Worm (Caenorhabditis elegans) whole organism, L2 larva: ENCODE measurements around the gene lips-12.

Experiments
- C34F6.9 ChIP-seq: fragments of 150-350 bp; optimal IDR thresholded peaks from 2 replicates; lab custom pipeline; 2014; ENCODE audit warnings: missing biosample characterization, missing genetic modification characterization
- F13H6.1 ChIP-seq: sonication (generic microtip); optimal IDR thresholded peaks from 2 replicates; lab custom pipeline; 2016; ENCODE audit warnings: missing genetic modification characterization, missing compliant biosample characterization
- R02D3.7 ChIP-seq: fragments of 150-350 bp; optimal IDR thresholded peaks from 2 replicates; lab custom pipeline; 2014; ENCODE audit warnings: missing biosample characterization, missing genetic modification characterization
- Y55F3AM.14 ChIP-seq: fragments of 200-800 bp; sonication (Bioruptor generic); optimal IDR thresholded peaks from 2 replicates; lab custom pipeline; 2018; ENCODE audit warnings: mild to moderate bottlenecking, missing genetic modification characterization, missing compliant biosample characterization
- alr-1 ChIP-seq: fragments of 150-350 bp; optimal IDR thresholded peaks from 2 replicates; lab custom pipeline; 2014; ENCODE audit warnings: missing biosample characterization, missing genetic modification characterization
- aly-2 ChIP-seq: fragments of 150-350 bp; optimal IDR thresholded peaks from 2 replicates; lab custom pipeline; 2014; ENCODE audit warnings: missing biosample characterization, missing genetic modification characterization
- ama-1 ChIP-seq: fragments of 150-350 bp; optimal IDR thresholded peaks from 2 replicates; lab custom pipeline; 2018; ENCODE audit warnings: inconsistent platforms
- blmp-1 ChIP-seq: sonication (generic microtip); optimal IDR thresholded peaks from 2 replicates; lab custom pipeline; 2017; ENCODE audit warnings: missing genetic modification characterization, mild to moderate bottlenecking, missing compliant biosample characterization, antibody characterized with exemption, moderate library complexity; ENCODE audit not compliant: insufficient read depth
- ceh-16 ChIP-seq: fragments of 150-350 bp; optimal IDR thresholded peaks from 2 replicates; lab custom pipeline; 2014; ENCODE audit warnings: missing biosample characterization, missing genetic modification characterization
- ceh-82 ChIP-seq: fragments of 150-350 bp; optimal IDR thresholded peaks from 2 replicates; lab custom pipeline; 2014; ENCODE audit warnings: missing biosample characterization, missing genetic modification characterization
- crh-2 ChIP-seq: sonication (generic microtip); optimal IDR thresholded peaks from 2 replicates; lab custom pipeline; 2017; ENCODE audit warnings: missing biosample characterization, missing genetic modification characterization
- dmd-4 ChIP-seq: sonication (generic microtip); optimal IDR thresholded peaks from 2 replicates; lab custom pipeline; 2017; ENCODE audit warnings: missing biosample characterization, missing genetic modification characterization
- elt-1 ChIP-seq: fragments of 150-350 bp; optimal IDR thresholded peaks from 2 replicates; lab custom pipeline; 2014; ENCODE audit warnings: missing biosample characterization, missing genetic modification characterization
- elt-3 ChIP-seq: sonication (generic microtip); optimal IDR thresholded peaks from 2 replicates; lab custom pipeline; 2017; ENCODE audit warnings: missing biosample characterization, missing genetic modification characterization
- fos-1 ChIP-seq: fragments of 150-350 bp; optimal IDR thresholded peaks from 2 replicates; lab custom pipeline; 2014; ENCODE audit warnings: missing biosample characterization, missing genetic modification characterization
- lin-11 ChIP-seq: fragments of 150-350 bp; sonication (generic microtip); optimal IDR thresholded peaks from 2 replicates; lab custom pipeline; 2014; ENCODE audit warnings: missing biosample characterization, missing genetic modification characterization, inconsistent platforms, mixed read lengths
- lin-39 ChIP-seq: fragments of 150-350 bp; optimal IDR thresholded peaks from 2 replicates; lab custom pipeline; 2014; ENCODE audit warnings: missing biosample characterization, missing genetic modification reagents, missing genetic modification characterization
- mab-5 ChIP-seq: fragments of 150-350 bp; optimal IDR thresholded peaks from 2 replicates; lab custom pipeline; 2014; ENCODE audit warnings: missing biosample characterization, missing genetic modification characterization
- mbf-1 ChIP-seq: sonication (generic microtip); optimal IDR thresholded peaks from 2 replicates; lab custom pipeline; 2017; ENCODE audit warnings: missing biosample characterization, missing genetic modification characterization
- nhr-11 ChIP-seq: fragments of 150-350 bp; optimal IDR thresholded peaks from 2 replicates; lab custom pipeline; 2014; ENCODE audit warnings: missing biosample characterization, missing genetic modification characterization
- nhr-12 ChIP-seq: fragments of 150-350 bp; optimal IDR thresholded peaks from 2 replicates; lab custom pipeline; 2014; ENCODE audit warnings: missing biosample characterization, missing genetic modification characterization
- nhr-129 ChIP-seq: fragments of 150-350 bp; optimal IDR thresholded peaks from 2 replicates; lab custom pipeline; 2014; ENCODE audit warnings: missing biosample characterization, missing genetic modification characterization
- nhr-21 ChIP-seq: fragments of 150-350 bp; optimal IDR thresholded peaks from 2 replicates; lab custom pipeline; 2014; ENCODE audit warnings: missing biosample characterization, missing genetic modification characterization
- nhr-25 ChIP-seq: fragments of 150-350 bp; sonication (generic microtip); optimal IDR thresholded peaks from 3 replicates; lab custom pipeline; 2014; ENCODE audit warnings: missing biosample characterization, missing genetic modification characterization
- nhr-6 ChIP-seq: fragments of 150-350 bp; optimal IDR thresholded peaks from 2 replicates; lab custom pipeline; 2014; ENCODE audit warnings: missing biosample characterization, missing genetic modification characterization
- peb-1 ChIP-seq: fragments of 150-350 bp; optimal IDR thresholded peaks from 2 replicates; lab custom pipeline; 2014; ENCODE audit warnings: missing biosample characterization, missing genetic modification characterization
- sem-4 ChIP-seq: fragments of 150-350 bp; optimal IDR thresholded peaks from 2 replicates; lab custom pipeline; 2014; ENCODE audit warnings: missing biosample characterization, missing genetic modification reagents, missing genetic modification characterization
- skn-1 ChIP-seq: sonication (generic microtip); optimal IDR thresholded peaks from 2 replicates; lab custom pipeline; 2017; ENCODE audit warnings: missing biosample characterization, missing genetic modification characterization
- sma-3 ChIP-seq: sonication (generic microtip); optimal IDR thresholded peaks from 2 replicates; lab custom pipeline; 2016; ENCODE audit warnings: missing genetic modification reagents, missing genetic modification characterization, missing compliant biosample characterization
- sma-9 ChIP-seq, 2 experiments: fragments of 150-350 bp in 1 of 2; sonication (generic microtip) in 1 of 2; optimal IDR thresholded peaks; 2 replicates each; lab custom pipeline; 2014 to 2016; ENCODE audit warnings: missing genetic modification characterization in 2 of 2, mild to moderate bottlenecking in 1 of 2, missing biosample characterization in 1 of 2, missing compliant biosample characterization in 1 of 2, missing genetic modification reagents in 1 of 2, moderate library complexity in 1 of 2
- snpc-4 ChIP-seq: fragments of 150-350 bp; optimal IDR thresholded peaks from 2 replicates; lab custom pipeline; 2014; ENCODE audit warnings: missing biosample characterization, missing genetic modification characterization
- unc-55 ChIP-seq: fragments of 150-350 bp; sonication (generic microtip); optimal IDR thresholded peaks from 3 replicates; lab custom pipeline; 2014; ENCODE audit warnings: missing biosample characterization, missing genetic modification reagents, missing genetic modification characterization
- unc-62 ChIP-seq: fragments of 150-350 bp; optimal IDR thresholded peaks from 2 replicates; lab custom pipeline; 2014; ENCODE audit warnings: missing biosample characterization, missing genetic modification reagents, missing genetic modification characterization
- zag-1 ChIP-seq: fragments of 150-350 bp; optimal IDR thresholded peaks from 2 replicates; lab custom pipeline; 2014; ENCODE audit warnings: missing biosample characterization, missing genetic modification characterization
- ztf-1 ChIP-seq: fragments of 200-800 bp; sonication (Bioruptor generic); conservative IDR thresholded peaks from 2 replicates; pipeline ENCODE4 v1.3.6; 2022; ENCODE audit warnings: missing genetic modification characterization, missing compliant biosample characterization

The lips-12 gene

ce11 chrII:1084899-1085298 is 29.1 kb downstream of the lips-12 start (continued):
- TF ChIP-seq fos-1 (tag; lab: Kevin White, UChicago) = no peak
- TF ChIP-seq, all 48 proteins: peak for 10

- no peak for TF ChIP-seq C34F6.9 (tag; lab: Kevin White, UChicago)
- TF ChIP-seq fos-1 (tag; lab: Kevin White, UChicago) = no peak
- no peak for TF ChIP-seq elt-3 (tag; lab: Kevin White, UChicago)
- TF ChIP-seq nhr-129 (tag; lab: Kevin White, UChicago) = no peak
- no peak for TF ChIP-seq R02D3.7
- TF ChIP-seq aly-2 = no peak
- TF ChIP-seq blmp-1 (tag; lab: Kevin White, UChicago) = no peak
- TF ChIP-seq snpc-4 = no peak
- no peak for TF ChIP-seq nhr-21 (tag; lab: Kevin White, UChicago)
- no peak for TF ChIP-seq elt-1 (tag; lab: Kevin White, UChicago)
- no peak for TF ChIP-seq lin-11 (tag; lab: Kevin White, UChicago)
- no peak for TF ChIP-seq unc-55 (GFP tag; lab: Kevin White, UChicago)
- TF ChIP-seq dmd-4 (tag; lab: Kevin White, UChicago) = no peak
- no peak for TF ChIP-seq sem-4 (tag; lab: Kevin White, UChicago)
These were observed 31.2 kb downstream of the lips-12 start, which contains the start of gene K02E7.1 for ce11 chrII:1082859-1083258. Gene K02E7.1 (plus strand): TSS chrII:1083159.

ce11 chrII:1075424-1075823 is 38.6 kb downstream of the lips-12 start, which contains the start of gene K02E7.11:
Gene K02E7.11 (minus strand): TSS chrII:1075524.
- TF ChIP-seq crh-2 (no peak), mbf-1 (tag; lab: Kevin White, UChicago) (no peak), nhr-25 (tag; lab: Kevin White, UChicago) (no peak), skn-1 (tag; lab: Kevin White, UChicago) (no peak), F13H6.1 (tag; lab: Kevin White, UChicago) (no peak), nhr-21 (tag; lab: Kevin White, UChicago) (no peak), fos-1 (tag; lab: Kevin White, UChicago) (no peak), Y55F3AM.14 (GFP tag; lab: Kevin White, UChicago) (no peak), mab-5 (tag; lab: Kevin White, UChicago) (no peak), sma-3 (no peak), unc-55 (GFP tag; lab: Kevin White, UChicago) (no peak), sem-4 (tag; lab: Kevin White, UChicago) (no peak), ceh-16 (no peak), sma-9 (GFP tag; optimal IDR thresholded peaks at IDR 0.05; lab: Kevin White, UChicago) (no peak), sma-9 (tag; optimal IDR thresholded peaks at IDR 0.05; lab: Kevin White, UChicago) (no peak)
- TF ChIP-seq, all 48 proteins: peak for 0

- TF ChIP-seq sem-4 (tag; lab: Kevin White, UChicago) (no peak), ama-1 (no peak), lin-39 (no peak), alr-1 (no peak), unc-55 (GFP tag; lab: Kevin White, UChicago) (no peak), ztf-1 (GFP tag; lab: Robert Waterston, UW) (no peak), zag-1 (no peak), peb-1 (tag; lab: Kevin White, UChicago) (no peak), nhr-12 (no peak), unc-62 (no peak), elt-1 (tag; lab: Kevin White, UChicago) (no peak), F13H6.1 (tag; lab: Kevin White, UChicago) (no peak), nhr-25 (tag; lab: Kevin White, UChicago) (no peak)
These were observed 41.9 kb downstream of the lips-12 start, which contains the start of gene K02E7.4 for ce11 chrII:1072106-1072505. Gene K02E7.4 (plus strand): TSS chrII:1072406.

- TF ChIP-seq ceh-16 (no peak), nhr-11 (tag; lab: Kevin White, UChicago) (no peak), nhr-6 (tag; lab: Kevin White, UChicago) (no peak), ceh-82 (tag; lab: Kevin White, UChicago) (no peak), mab-5 (tag; lab: Kevin White, UChicago) (no peak)
- TF ChIP-seq, all 48 proteins: peak for 0
These were observed 42.6 kb downstream of the lips-12 start for ce11 chrII:1071432-1071831.
